Worm (Caenorhabditis elegans): ENCODE measurements around the gene cup-5.

cup-5 gene

ce11 chrIII:7557930-7558470 is 26.0 kb upstream of the cup-5 start:
- TF ChIP-seq unc-62 (GFP tag; optimal IDR thresholded peaks at IDR 0.05) (no peak), ztf-11 (tag; optimal IDR thresholded peaks at IDR 0.05) (no peak)

ce11 chrIII:7558658-7559057 is 25.3 kb upstream of the cup-5 start:
- TF ChIP-seq lin-32 (GFP tag; optimal IDR thresholded peaks at IDR 0.05) (no peak), drap-1 (GFP tag; optimal IDR thresholded peaks at IDR 0.05) (no peak), unc-120 (tag; optimal IDR thresholded peaks at IDR 0.05; ENCODE audit: poor library complexity, severe bottlenecking) (no peak), nhr-76 (tag; optimal IDR thresholded peaks at IDR 0.05) (no peak), ces-1 (GFP tag; optimal IDR thresholded peaks at IDR 0.05) (peak; percentile 85), zip-8 (tag; optimal IDR thresholded peaks at IDR 0.05) (no peak), ztf-11 (tag; optimal IDR thresholded peaks at IDR 0.05) (no peak), mls-2 (tag; optimal IDR thresholded peaks at IDR 0.05) (peak; percentile 6), bed-3 (GFP tag; optimal IDR thresholded peaks at IDR 0.05) (no peak), nhr-237 (tag; optimal IDR thresholded peaks at IDR 0.05) (no peak), flh-1 (GFP tag; optimal IDR thresholded peaks at IDR 0.05) (no peak), blmp-1 (tag; optimal IDR thresholded peaks at IDR 0.05) (no peak), cnd-1 (tag; optimal IDR thresholded peaks at IDR 0.05) (no peak), unc-39 (tag; optimal IDR thresholded peaks at IDR 0.05) (no peak), ceh-83 (GFP tag; optimal IDR thresholded peaks at IDR 0.05) (no peak), ceh-39 (tag; optimal IDR thresholded peaks at IDR 0.05) (no peak), unc-62 (GFP tag; optimal IDR thresholded peaks at IDR 0.05) (peak; percentile 68), ham-2 (GFP tag; optimal IDR thresholded peaks at IDR 0.05) (no peak), elt-1 (tag; optimal IDR thresholded peaks at IDR 0.05; ENCODE audit: borderline replicate concordance, insufficient read depth) (no peak), sem-2 (GFP tag; optimal IDR thresholded peaks at IDR 0.05) (no peak), nhr-2 (tag; optimal IDR thresholded peaks at IDR 0.05) (peak; percentile 67), M03D4.4 (tag; optimal IDR thresholded peaks at IDR 0.05) (no peak), mab-5 (tag; optimal IDR thresholded peaks at IDR 0.05) (no peak), pha-4 (tag; optimal IDR thresholded peaks at IDR 0.05) (no peak)

DNA sequence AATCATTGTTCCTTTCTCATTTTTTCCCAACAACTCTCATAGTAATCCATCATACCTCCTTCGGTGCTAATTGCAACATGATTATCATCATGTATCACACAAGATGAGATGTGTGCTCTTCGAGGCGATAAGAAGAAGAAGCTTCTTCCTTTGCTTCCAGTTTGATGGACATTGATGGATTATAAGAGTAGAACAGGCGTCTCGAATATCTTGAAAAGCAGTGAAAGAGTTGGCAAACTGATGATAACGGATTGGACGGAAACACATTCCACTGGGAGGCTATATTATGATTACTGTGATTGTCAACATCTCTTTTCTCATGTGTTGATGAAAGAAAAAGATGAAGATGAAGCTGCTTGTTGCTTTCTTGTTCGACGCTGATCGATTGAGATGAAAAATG is 24.1 kb upstream of the cup-5 start:
- TF ChIP-seq nhr-76 (tag; optimal IDR thresholded peaks at IDR 0.05) (no peak), unc-62 (GFP tag; optimal IDR thresholded peaks at IDR 0.05) (peak; percentile 100), unc-120 (tag; optimal IDR thresholded peaks at IDR 0.05; ENCODE audit: poor library complexity, severe bottlenecking) (peak; percentile 83), nhr-12 (tag; optimal IDR thresholded peaks at IDR 0.05) (no peak), ham-2 (GFP tag; optimal IDR thresholded peaks at IDR 0.05) (no peak), zip-8 (tag; optimal IDR thresholded peaks at IDR 0.05) (no peak), ceh-83 (GFP tag; optimal IDR thresholded peaks at IDR 0.05) (peak; percentile 3), hlh-1 (tag; optimal IDR thresholded peaks at IDR 0.05) (peak; percentile 80)

DNA sequence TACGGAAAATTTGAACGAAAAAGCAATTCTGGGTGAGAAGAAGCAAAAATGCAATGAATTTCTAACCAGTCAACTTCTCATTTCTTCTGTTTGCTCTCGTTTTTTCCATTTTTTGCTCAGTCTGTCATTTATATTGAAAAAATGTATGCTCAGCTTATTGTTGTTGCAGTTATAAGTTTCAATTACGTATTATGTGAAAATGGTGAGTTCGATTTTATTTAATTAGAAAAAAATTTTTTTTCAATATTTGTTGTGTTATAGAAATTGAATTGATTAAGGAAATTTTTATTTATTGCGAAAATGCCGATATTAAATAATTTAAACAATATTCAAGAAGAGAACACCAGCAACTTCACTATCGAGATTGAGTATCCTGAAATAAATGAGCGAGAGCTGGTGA is 22.1 kb upstream of the cup-5 start, which contains the start of gene lgc-12:
Gene lgc-12 (plus strand): TSS at position 301 of the 400 bp plus-strand sequence.
- TF ChIP-seq nhr-28 (tag; optimal IDR thresholded peaks at IDR 0.05) (no peak), zip-8 (tag; optimal IDR thresholded peaks at IDR 0.05) (no peak), pha-4 (tag; optimal IDR thresholded peaks at IDR 0.05) (no peak), cnd-1 (tag; optimal IDR thresholded peaks at IDR 0.05) (no peak), ces-1 (GFP tag; optimal IDR thresholded peaks at IDR 0.05) (no peak), elt-1 (tag; optimal IDR thresholded peaks at IDR 0.05; ENCODE audit: borderline replicate concordance, insufficient read depth) (no peak)

DNA sequence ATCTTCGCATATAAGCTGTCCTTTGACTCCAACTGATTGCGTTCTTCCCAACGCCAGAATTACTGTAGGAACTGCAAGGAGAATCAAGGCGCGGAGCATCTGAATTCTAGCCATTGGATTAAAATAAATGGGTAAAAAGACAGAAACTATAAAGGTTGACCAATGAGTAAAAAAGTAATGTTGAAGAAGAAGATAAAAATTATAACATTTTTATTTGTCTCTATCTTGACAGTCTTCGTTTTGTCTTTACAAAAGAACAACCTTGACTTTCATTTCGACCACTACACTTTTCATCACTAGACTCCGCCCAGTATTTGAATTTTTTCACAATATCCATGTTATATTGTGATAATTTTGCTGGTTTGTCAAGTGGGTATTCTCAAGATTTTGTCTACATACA is 18.7 kb upstream of the cup-5 start, which contains the start of gene ttr-8:
Gene ttr-8 (minus strand): TSS at position 101 of the 400 bp plus-strand sequence.
- TF ChIP-seq mep-1 (tag; optimal IDR thresholded peaks at IDR 0.05) = no peak
- no peak for TF ChIP-seq pha-4 (tag; optimal IDR thresholded peaks at IDR 0.05)
- no peak for TF ChIP-seq hlh-1 (tag; optimal IDR thresholded peaks at IDR 0.05)
- TF ChIP-seq lin-13 (tag; optimal IDR thresholded peaks at IDR 0.05) = no peak
- TF ChIP-seq lin-32 (GFP tag; optimal IDR thresholded peaks at IDR 0.05) = no peak
- TF ChIP-seq sptf-1 (tag; optimal IDR thresholded peaks at IDR 0.05) = no peak

DNA sequence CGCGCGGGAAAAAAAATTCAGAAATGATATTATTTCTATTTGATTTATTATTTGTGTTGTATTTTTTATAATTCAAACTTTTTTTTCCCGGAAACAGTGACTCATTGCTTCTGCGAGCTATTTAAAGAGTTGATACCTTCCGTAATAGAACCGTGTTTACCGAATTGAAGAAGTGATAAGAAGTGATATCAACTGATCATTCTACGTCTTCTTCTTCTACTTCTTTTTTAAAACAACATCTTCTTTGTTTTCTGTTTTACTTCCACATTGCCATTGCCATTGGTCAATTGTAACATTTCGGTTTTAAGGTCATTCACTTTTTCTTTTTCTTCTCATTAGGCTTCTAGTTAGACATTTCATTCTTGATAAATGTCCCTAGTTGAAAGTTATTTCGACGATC is 17.9 kb upstream of the cup-5 start, which contains the start of gene ttr-32:
Gene ttr-32 (plus strand): TSS at position 314 of the 400 bp plus-strand sequence.
- no peak for TF ChIP-seq snpc-4 (tag; optimal IDR thresholded peaks at IDR 0.05)
- TF ChIP-seq mep-1 (tag; optimal IDR thresholded peaks at IDR 0.05) = no peak
- no peak for TF ChIP-seq ztf-11 (tag; optimal IDR thresholded peaks at IDR 0.05)
- no peak for TF ChIP-seq nhr-237 (tag; optimal IDR thresholded peaks at IDR 0.05)
- no peak for TF ChIP-seq zip-8 (tag; optimal IDR thresholded peaks at IDR 0.05)
- no peak for TF ChIP-seq nhr-76 (tag; optimal IDR thresholded peaks at IDR 0.05)
- no peak for TF ChIP-seq elt-1 (tag; optimal IDR thresholded peaks at IDR 0.05; ENCODE audit: borderline replicate concordance, insufficient read depth)
- no peak for TF ChIP-seq mls-2 (tag; optimal IDR thresholded peaks at IDR 0.05)
- no peak for TF ChIP-seq blmp-1 (tag; optimal IDR thresholded peaks at IDR 0.05)
- TF ChIP-seq elt-3 (tag; optimal IDR thresholded peaks at IDR 0.05) = no peak
- TF ChIP-seq ces-1 (GFP tag; optimal IDR thresholded peaks at IDR 0.05) = no peak
